Worm (Caenorhabditis elegans): ENCODE measurements around the gene com-1.

com-1 gene

ce11 chrIII:10868653-10869392 is 27.3 kb upstream of the com-1 start, which contains the start of the genes cey-4 and vps-50:
Gene cey-4, minus strand, starts transcription at chrIII:10868703.
Gene vps-50, plus strand, starts transcription at chrIII:10869193.
- TF ChIP-seq pes-1 (GFP tag; IDR thresholded peaks at IDR 0.05): no peak
- no peak for TF ChIP-seq tra-4 (tag; optimal IDR thresholded peaks at IDR 0.05)
- no peak for TF ChIP-seq ama-1 (optimal IDR thresholded peaks at IDR 0.05)
- TF ChIP-seq aly-1 (tag; optimal IDR thresholded peaks at IDR 0.05): no peak
- no peak for TF ChIP-seq tbx-37 (GFP tag; conservative IDR thresholded peaks at IDR 0.05)
- peak; percentile 61 for TF ChIP-seq F13C5.2 (tag; optimal IDR thresholded peaks at IDR 0.05)
- TF ChIP-seq ceh-36 (tag; optimal IDR thresholded peaks at IDR 0.05): no peak
- no peak for TF ChIP-seq hnd-1 (tag; optimal IDR thresholded peaks at IDR 0.05)
- no peak for TF ChIP-seq sea-1 (GFP tag; conservative IDR thresholded peaks at IDR 0.05)

- TF ChIP-seq pes-1 (GFP tag; IDR thresholded peaks at IDR 0.05) (no peak), hnd-1 (tag; optimal IDR thresholded peaks at IDR 0.05) (no peak), tra-4 (tag; optimal IDR thresholded peaks at IDR 0.05) (no peak), ets-7 (tag; optimal IDR thresholded peaks at IDR 0.05) (no peak), tbx-11 (GFP tag; IDR thresholded peaks at IDR 0.05) (no peak), hmbx-1 (tag; optimal IDR thresholded peaks at IDR 0.05) (no peak), flt-1 (GFP tag; IDR thresholded peaks at IDR 0.05) (no peak), B0310.2 (tag; optimal IDR thresholded peaks at IDR 0.05) (no peak), scrt-1 (GFP tag; IDR thresholded peaks at IDR 0.05) (no peak), tbx-37 (GFP tag; conservative IDR thresholded peaks at IDR 0.05) (no peak), sea-1 (GFP tag; conservative IDR thresholded peaks at IDR 0.05) (no peak), ceh-13 (GFP tag; optimal IDR thresholded peaks at IDR 0.05) (no peak)
Observed at ce11 chrIII:10869595-10869994, 26.6 kb upstream of the com-1 start.

DNA sequence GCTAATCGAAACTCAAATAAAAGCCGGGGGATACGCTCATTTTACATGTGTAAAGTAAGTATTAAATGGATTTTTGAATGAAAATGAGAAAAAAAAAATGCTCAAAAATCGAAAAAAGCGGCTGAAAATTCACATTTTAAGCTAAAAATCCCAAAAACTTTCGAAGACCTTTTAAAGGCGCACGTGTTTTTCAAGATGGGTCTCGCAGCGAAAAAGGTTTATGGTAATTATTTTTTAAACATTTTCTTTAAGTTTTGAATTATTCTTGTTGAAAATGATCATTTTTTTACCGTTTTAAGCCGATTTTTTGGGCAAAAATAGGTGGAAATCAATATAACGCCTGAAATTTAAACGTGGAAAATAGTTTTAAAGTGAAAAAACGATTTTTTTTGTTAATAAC is 26.0 kb upstream of the com-1 start:
- TF ChIP-seq B0310.2 (tag; optimal IDR thresholded peaks at IDR 0.05): no peak
- no peak for TF ChIP-seq hnd-1 (tag; optimal IDR thresholded peaks at IDR 0.05)
- no peak for TF ChIP-seq hmbx-1 (tag; optimal IDR thresholded peaks at IDR 0.05)
- no peak for TF ChIP-seq scrt-1 (GFP tag; IDR thresholded peaks at IDR 0.05)
- no peak for TF ChIP-seq pes-1 (GFP tag; IDR thresholded peaks at IDR 0.05)
- no peak for TF ChIP-seq ceh-13 (GFP tag; optimal IDR thresholded peaks at IDR 0.05)
- TF ChIP-seq hmg-4 (GFP tag; optimal IDR thresholded peaks at IDR 0.05): no peak
- no peak for TF ChIP-seq tbx-37 (GFP tag; conservative IDR thresholded peaks at IDR 0.05)
- TF ChIP-seq sea-1 (GFP tag; conservative IDR thresholded peaks at IDR 0.05): no peak
- TF ChIP-seq flt-1 (GFP tag; IDR thresholded peaks at IDR 0.05): no peak

- TF ChIP-seq tbx-11 (GFP tag; IDR thresholded peaks at IDR 0.05): no peak
- TF ChIP-seq hmg-4 (GFP tag; optimal IDR thresholded peaks at IDR 0.05): no peak
- TF ChIP-seq ceh-13 (GFP tag; optimal IDR thresholded peaks at IDR 0.05): no peak
- TF ChIP-seq aly-1 (tag; optimal IDR thresholded peaks at IDR 0.05): no peak
- no peak for TF ChIP-seq ceh-36 (tag; optimal IDR thresholded peaks at IDR 0.05)
- TF ChIP-seq B0310.2 (tag; optimal IDR thresholded peaks at IDR 0.05): no peak
- no peak for TF ChIP-seq sea-1 (GFP tag; conservative IDR thresholded peaks at IDR 0.05)
- TF ChIP-seq pes-1 (GFP tag; IDR thresholded peaks at IDR 0.05): no peak
Observed at ce11 chrIII:10870814-10871213, 25.3 kb upstream of the com-1 start.

DNA sequence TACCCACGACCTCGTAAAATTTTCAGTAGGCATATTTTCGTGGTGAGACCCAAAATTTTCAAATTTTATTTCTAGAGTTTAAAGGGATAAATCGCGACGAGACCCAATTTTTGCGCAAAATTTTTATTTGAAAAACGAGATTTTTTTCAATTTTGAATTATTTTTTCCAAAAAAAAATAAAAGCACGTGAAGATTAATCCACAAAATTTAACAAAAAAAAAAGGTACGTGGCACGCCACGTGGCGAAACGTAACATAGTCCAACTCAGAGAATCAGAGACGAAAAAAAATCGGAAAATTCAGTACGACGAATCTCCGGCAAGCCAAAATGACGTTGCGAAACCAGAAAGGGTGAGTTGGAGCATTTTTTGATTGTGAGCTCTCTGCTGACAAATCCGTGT is 21.0 kb upstream of the com-1 start, which contains the start of gene C44B9.2:
C44B9.2 (plus strand) TSS at position 301 of the 400 bp plus-strand sequence.
- TF ChIP-seq scrt-1 (GFP tag; IDR thresholded peaks at IDR 0.05) (no peak), tbx-11 (GFP tag; IDR thresholded peaks at IDR 0.05) (no peak), tbx-37 (GFP tag; conservative IDR thresholded peaks at IDR 0.05) (no peak), flt-1 (GFP tag; IDR thresholded peaks at IDR 0.05) (no peak), hnd-1 (tag; optimal IDR thresholded peaks at IDR 0.05) (no peak), F13C5.2 (tag; optimal IDR thresholded peaks at IDR 0.05) (no peak), hmbx-1 (tag; optimal IDR thresholded peaks at IDR 0.05) (no peak), B0310.2 (tag; optimal IDR thresholded peaks at IDR 0.05) (no peak), sea-1 (GFP tag; conservative IDR thresholded peaks at IDR 0.05) (no peak), aly-1 (tag; optimal IDR thresholded peaks at IDR 0.05) (no peak), tra-4 (tag; optimal IDR thresholded peaks at IDR 0.05) (no peak), ceh-36 (tag; optimal IDR thresholded peaks at IDR 0.05) (no peak), ceh-13 (GFP tag; optimal IDR thresholded peaks at IDR 0.05) (no peak)

DNA sequence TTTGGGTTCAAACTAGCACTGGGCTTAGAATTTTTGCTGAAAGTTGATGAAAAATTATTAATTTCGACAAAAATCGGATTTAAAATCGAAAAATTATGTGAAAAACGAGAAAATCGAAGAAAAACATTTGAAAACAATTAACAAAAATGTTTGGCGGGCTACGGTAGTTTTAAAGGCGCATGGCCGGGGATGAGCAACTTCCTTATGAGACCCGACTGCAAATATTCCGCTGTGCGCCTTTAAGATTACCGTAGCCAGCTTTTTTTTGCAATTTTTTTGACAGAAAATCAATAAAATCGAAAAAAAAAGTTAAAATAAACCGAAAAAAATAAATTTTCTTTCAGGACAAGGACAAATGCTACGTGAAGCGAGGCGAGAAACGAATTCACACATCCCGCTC is 18.6 kb upstream of the com-1 start:
- no peak for TF ChIP-seq pes-1 (GFP tag; IDR thresholded peaks at IDR 0.05)
- no peak for TF ChIP-seq hnd-1 (tag; optimal IDR thresholded peaks at IDR 0.05)
- no peak for TF ChIP-seq ets-7 (tag; optimal IDR thresholded peaks at IDR 0.05)
- no peak for TF ChIP-seq F13C5.2 (tag; optimal IDR thresholded peaks at IDR 0.05)
- TF ChIP-seq ama-1 (optimal IDR thresholded peaks at IDR 0.05): no peak
- no peak for TF ChIP-seq scrt-1 (GFP tag; IDR thresholded peaks at IDR 0.05)
- TF ChIP-seq B0310.2 (tag; optimal IDR thresholded peaks at IDR 0.05): no peak

ce11 chrIII:10880083-10880482 is 16.1 kb upstream of the com-1 start, which contains the start of gene C44B9.3:
Gene C44B9.3, minus strand, starts transcription at chrIII:10880183.
- TF ChIP-seq B0310.2 (tag; optimal IDR thresholded peaks at IDR 0.05) (no peak), hmg-4 (GFP tag; optimal IDR thresholded peaks at IDR 0.05) (no peak), pes-1 (GFP tag; IDR thresholded peaks at IDR 0.05) (no peak), flt-1 (GFP tag; IDR thresholded peaks at IDR 0.05) (no peak), tbx-37 (GFP tag; conservative IDR thresholded peaks at IDR 0.05) (no peak), tra-4 (tag; optimal IDR thresholded peaks at IDR 0.05) (no peak), F13C5.2 (tag; optimal IDR thresholded peaks at IDR 0.05) (no peak), ceh-13 (GFP tag; optimal IDR thresholded peaks at IDR 0.05) (no peak), aly-1 (tag; optimal IDR thresholded peaks at IDR 0.05) (no peak), hmbx-1 (tag; optimal IDR thresholded peaks at IDR 0.05) (no peak), ama-1 (optimal IDR thresholded peaks at IDR 0.05) (no peak), tbx-11 (GFP tag; IDR thresholded peaks at IDR 0.05) (no peak)

ce11 chrIII:10881462-10881861 is 14.7 kb upstream of the com-1 start, which contains the start of gene athp-1:
Gene athp-1, plus strand, starts transcription at chrIII:10881766.
- TF ChIP-seq tbx-37 (GFP tag; conservative IDR thresholded peaks at IDR 0.05): no peak
- TF ChIP-seq hmbx-1 (tag; optimal IDR thresholded peaks at IDR 0.05): no peak
- TF ChIP-seq aly-1 (tag; optimal IDR thresholded peaks at IDR 0.05): no peak

Data from whole organism, early embryonic.